Worm (Caenorhabditis elegans) whole organism, L4 larva: ENCODE results near the gene rrsr-1.
"Not testable (repeated sequence)": the region's sequence is repeated elsewhere in the genome, so short reads cannot be mapped to it uniquely, and the experiment has no call there.

Experiments
- ceh-28 ChIP-seq: fragments of 150-350 bp; optimal IDR thresholded peaks from 2 replicates; lab custom pipeline; 2014; ENCODE audit warnings: missing biosample characterization, missing genetic modification reagents, missing genetic modification characterization
- ces-1 ChIP-seq: fragments of 150-350 bp; sonication (generic microtip); optimal IDR thresholded peaks from 4 replicates; lab custom pipeline; 2014; ENCODE audit warnings: missing biosample characterization, missing genetic modification reagents, missing genetic modification characterization
- cey-2 ChIP-seq: sonication (generic microtip); optimal IDR thresholded peaks from 3 replicates; lab custom pipeline; 2017; ENCODE audit warnings: missing genetic modification characterization, mild to moderate bottlenecking, missing compliant biosample characterization, antibody characterized with exemption, borderline replicate concordance; ENCODE audit not compliant: insufficient read depth
- hlh-30 ChIP-seq: sonication (generic microtip); optimal IDR thresholded peaks from 2 replicates; lab custom pipeline; 2017; ENCODE audit warnings: antibody characterized with exemption, mild to moderate bottlenecking, missing genetic modification characterization, missing compliant biosample characterization; ENCODE audit not compliant: insufficient read depth
- mxl-2 ChIP-seq: fragments of 200-800 bp; sonication (Bioruptor generic); conservative IDR thresholded peaks from 2 replicates; pipeline ENCODE4 v1.3.6; 2022; ENCODE audit warnings: missing genetic modification reagents, missing genetic modification characterization, missing compliant biosample characterization
- pha-4 ChIP-seq, 2 experiments: fragments of 150-350 bp in 1 of 2; fragments of 200-800 bp in 1 of 2; sonication (Bioruptor generic) in 1 of 2; IDR thresholded peaks in 1 of 2; optimal IDR thresholded peaks in 1 of 2; 2 replicates each; pipeline versions ENCODE4 v1.3.6 to Lab custom; 2014 to 2022; ENCODE audit warnings: missing genetic modification characterization in 2 of 2, missing genetic modification reagents in 2 of 2, missing biosample characterization in 1 of 2, missing compliant biosample characterization in 1 of 2
- pqm-1 ChIP-seq: sonication (generic microtip); optimal IDR thresholded peaks from 2 replicates; lab custom pipeline; 2017; ENCODE audit warnings: missing biosample characterization, missing genetic modification characterization
- zag-1 ChIP-seq: fragments of 150-350 bp; optimal IDR thresholded peaks from 2 replicates; lab custom pipeline; 2014; ENCODE audit warnings: missing biosample characterization, missing genetic modification characterization
- ztf-11 ChIP-seq: fragments of 150-350 bp; optimal IDR thresholded peaks from 2 replicates; lab custom pipeline; 2014; ENCODE audit warnings: missing biosample characterization, missing genetic modification characterization

ce11 chrV:14463087-14463486 is 38.3 kb upstream of the rrsr-1 start, which contains the start of gene F08H9.3:
- not testable (repeated sequence) for TF ChIP-seq pqm-1 (tag; lab: Kevin White, UChicago); zag-1; mxl-2 (GFP tag; lab: Robert Waterston, UW); ztf-11 (tag; lab: Kevin White, UChicago); pha-4 (GFP tag; IDR thresholded peaks at IDR 0.05; lab: Robert Waterston, UW); pha-4 (tag; optimal IDR thresholded peaks at IDR 0.05; lab: Kevin White, UChicago); hlh-30 (tag; lab: Kevin White, UChicago); ces-1 (GFP tag; lab: Kevin White, UChicago); cey-2 (tag; lab: Kevin White, UChicago); ceh-28 (tag; lab: Kevin White, UChicago)
